Fruit fly (Drosophila melanogaster) whole organism, wandering third instar larva: ENCODE measurements around the gene Tpl94D.

Experiments
- CG32264 ChIP-seq: fragments of 200-800 bp; sonication (Bioruptor generic); optimal IDR thresholded peaks from 2 replicates; lab custom pipeline; 2016; ENCODE audit warnings: missing biosample characterization, missing genetic modification characterization
- CrebA ChIP-seq: fragments of 200-800 bp; sonication (Bioruptor generic); optimal IDR thresholded peaks from 2 replicates; lab custom pipeline; 2016; ENCODE audit warnings: missing biosample characterization, mild to moderate bottlenecking, missing genetic modification characterization, borderline replicate concordance
- HLH106 ChIP-seq: fragments of 200-800 bp; optimal IDR thresholded peaks from 3 replicates; lab custom pipeline; 2019; ENCODE audit warnings: missing biosample characterization, mild to moderate bottlenecking, missing genetic modification characterization, moderate library complexity
- brk ChIP-seq: fragments of 200-800 bp; sonication (Bioruptor generic); optimal IDR thresholded peaks from 2 replicates; lab custom pipeline; 2016; ENCODE audit warnings: missing biosample characterization, mild to moderate bottlenecking, missing genetic modification characterization
- dl ChIP-seq, 2 experiments: fragments of 175-275, 200-275 bp in 1 of 2; fragments of 200-275 bp in 1 of 2; sonication (Bioruptor generic); optimal IDR thresholded peaks; lab custom pipeline; 2018; ENCODE audit warnings: mild to moderate bottlenecking in 2 of 2, missing biosample characterization in 2 of 2, missing genetic modification characterization in 2 of 2, moderate library complexity in 2 of 2; ENCODE audit not compliant: partially characterized antibody in 2 of 2, insufficient read depth in 1 of 2
- ey ChIP-seq: fragments of 200-800 bp; sonication (Bioruptor generic); optimal IDR thresholded peaks from 2 replicates; lab custom pipeline; 2016; ENCODE audit warnings: missing biosample characterization, missing genetic modification characterization
- foxo ChIP-seq, 2 experiments: fragments of 200-800 bp; sonication (Bioruptor generic); optimal IDR thresholded peaks; 2 replicates in 1 of 2; 3 replicates in 1 of 2; lab custom pipeline; 2016 to 2017; ENCODE audit warnings: missing biosample characterization in 2 of 2, missing genetic modification characterization in 2 of 2
- h ChIP-seq: fragments of 200-800 bp; sonication (Bioruptor generic); optimal IDR thresholded peaks from 3 replicates; lab custom pipeline; 2016; ENCODE audit warnings: missing biosample characterization, mild to moderate bottlenecking, missing genetic modification characterization
- lola ChIP-seq: fragments of >200 bp; optimal IDR thresholded peaks from 2 replicates; lab custom pipeline; 2017; ENCODE audit warnings: missing biosample characterization, missing genetic modification characterization
- rgr ChIP-seq: fragments of 200-800 bp; sonication (Bioruptor generic); optimal IDR thresholded peaks from 3 replicates; lab custom pipeline; 2016; ENCODE audit warnings: missing biosample characterization, mild to moderate bottlenecking, missing genetic modification characterization
- sv ChIP-seq: fragments of 200-800 bp; sonication (Bioruptor generic); optimal IDR thresholded peaks from 3 replicates; lab custom pipeline; 2016; ENCODE audit warnings: missing biosample characterization, missing genetic modification characterization
- woc ChIP-seq: sonication (Bioruptor generic); optimal IDR thresholded peaks from 2 replicates; lab custom pipeline; 2016; ENCODE audit warnings: missing biosample characterization, mild to moderate bottlenecking, missing genetic modification characterization

Gene Tpl94D

dm6 chr3R:23012017-23012416 is 45.9 kb downstream of the Tpl94D start, which contains the start of gene CG6688:
Gene CG6688, plus strand, starts transcription at chr3R:23012412.
- TF ChIP-seq sv (GFP tag; lab: Kevin White, UChicago) = no peak

dm6 chr3R:23013482-23013881 is 47.4 kb downstream of the Tpl94D start:
- no peak for TF ChIP-seq CrebA (GFP tag; lab: Kevin White, UChicago)
- TF ChIP-seq rgr (GFP tag; lab: Kevin White, UChicago) = no peak
- no peak for TF ChIP-seq brk
- TF ChIP-seq foxo (GFP tag; optimal IDR thresholded peaks at IDR 0.05; lab: Kevin White, UChicago) = no peak
- TF ChIP-seq woc (GFP tag; lab: Kevin White, UChicago) = no peak
- TF ChIP-seq dl (GFP tag; optimal IDR thresholded peaks at IDR 0.05; lab: Kevin White, UChicago; ENCODE audit: insufficient read depth in 1 of 2, partially characterized antibody in 2 of 2) = no peak
- no peak for TF ChIP-seq lola (GFP tag; lab: Kevin White, UChicago)
- TF ChIP-seq ey (GFP tag; lab: Kevin White, UChicago) = no peak
- no peak for TF ChIP-seq CG32264 (GFP tag; lab: Kevin White, UChicago)
- no peak for TF ChIP-seq h
- no peak for TF ChIP-seq HLH106 (tag; lab: Kevin White, UChicago)
